Worm (Caenorhabditis elegans): ENCODE data around the gene Y46G5A.22.

The Y46G5A.22 gene

DNA sequence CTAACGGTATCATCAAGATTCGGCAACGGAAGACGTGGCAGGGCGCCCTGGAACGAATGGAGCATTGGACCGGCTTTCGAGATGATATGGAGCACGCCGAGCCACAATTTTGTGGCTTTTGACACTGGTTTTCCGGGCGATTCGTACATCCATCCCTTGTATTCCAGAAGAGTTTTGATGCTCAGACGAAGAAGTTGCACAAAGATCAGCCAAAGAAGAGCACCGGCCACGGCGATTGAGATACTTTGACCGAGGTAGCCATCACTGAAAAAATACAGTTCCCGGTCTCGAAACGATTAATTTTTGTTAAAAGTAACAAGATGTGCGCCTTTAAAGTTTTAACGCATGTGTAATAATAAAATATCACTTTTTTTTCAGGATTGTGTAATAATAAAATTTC is 23.2 kb downstream of the Y46G5A.22 start (continued):
- TF ChIP-seq B0261.1 (tag; optimal IDR thresholded peaks at IDR 0.05) (no peak), rcor-1 (GFP tag; IDR thresholded peaks at IDR 0.05) (no peak), Y53G8AR.9 (GFP tag; conservative IDR thresholded peaks at IDR 0.05) (peak; percentile 28; the same call in 1 of the 2 replicates), T07F8.4 (tag; optimal IDR thresholded peaks at IDR 0.05) (no peak), Y56A3A.18 (GFP tag; IDR thresholded peaks at IDR 0.05) (0 out of 2 replicates have a peak, but pooled peaks have one; percentile 45), F57C9.4 (tag; optimal IDR thresholded peaks at IDR 0.05) (peak; percentile 40), lsy-27 (tag; optimal IDR thresholded peaks at IDR 0.05; ENCODE audit: borderline replicate concordance, insufficient read depth) (no peak), Y79H2A.3 (GFP tag; conservative IDR thresholded peaks at IDR 0.05) (no peak), F39B2.1 (GFP tag; IDR thresholded peaks at IDR 0.05) (no peak), cebp-1 (GFP tag; IDR thresholded peaks at IDR 0.05) (no peak), cebp-1 (tag; optimal IDR thresholded peaks at IDR 0.05) (peak; percentile 39), snpc-1.1 (tag; optimal IDR thresholded peaks at IDR 0.05; ENCODE audit: insufficient read depth) (no peak), atf-7 (tag; optimal IDR thresholded peaks at IDR 0.05) (no peak), ztf-26 (tag; optimal IDR thresholded peaks at IDR 0.05) (peak; percentile 16), Y95B8A.8 (GFP tag; IDR thresholded peaks at IDR 0.05) (no peak), ceh-58 (GFP tag; IDR thresholded peaks at IDR 0.05) (no peak), K12H6.12 (tag; optimal IDR thresholded peaks at IDR 0.05) (no peak)

DNA sequence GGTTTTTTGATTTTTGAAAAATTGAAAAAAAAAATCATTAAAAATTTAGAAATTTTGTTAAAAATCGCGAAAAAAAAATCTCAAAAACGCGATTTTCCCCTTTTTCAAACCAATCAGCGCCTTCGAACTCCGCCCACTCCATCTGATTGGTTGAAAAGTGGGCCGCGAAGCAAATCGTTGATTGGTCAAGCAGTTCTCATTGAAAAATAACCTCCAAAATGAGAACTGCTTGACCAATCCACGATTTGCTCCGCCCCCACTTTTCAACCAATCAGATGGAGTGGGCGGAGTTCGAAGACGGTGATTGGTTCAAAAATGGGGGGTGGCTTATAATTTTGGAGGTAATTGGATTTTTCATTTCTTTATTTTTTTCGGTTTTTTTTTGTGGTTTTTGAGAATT is 28.0 kb downstream of the Y46G5A.22 start:
- TF ChIP-seq hlh-26 (GFP tag; conservative IDR thresholded peaks at IDR 0.05), result no peak
- peak; percentile 70 for TF ChIP-seq nfyb-1 (GFP tag; IDR thresholded peaks at IDR 0.05)

DNA sequence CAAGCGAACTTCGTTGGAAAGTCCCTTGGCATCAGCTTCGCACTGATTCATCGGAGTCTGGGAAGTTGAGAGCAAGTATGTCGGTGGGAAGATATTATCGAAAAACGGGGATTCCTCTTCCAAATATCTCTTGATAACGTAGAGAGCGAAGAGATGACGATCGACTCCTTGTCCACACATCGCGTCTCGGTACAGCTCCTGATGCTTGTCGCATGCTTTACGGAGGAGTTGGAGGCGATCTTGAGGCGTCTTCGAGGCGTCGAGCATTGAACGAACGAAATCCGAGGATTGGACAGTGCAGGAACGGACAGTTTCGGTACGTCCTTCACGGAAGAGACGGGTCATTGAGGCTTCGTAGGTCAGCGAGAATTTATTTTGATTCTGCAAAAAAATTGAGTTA is 28.9 kb downstream of the Y46G5A.22 start:
- TF ChIP-seq dox-1 (GFP tag; IDR thresholded peaks at IDR 0.05) (0 out of 2 replicates have a peak, but pooled peaks have one; percentile 19), cebp-1 (GFP tag; IDR thresholded peaks at IDR 0.05) (no peak), cebp-1 (tag; optimal IDR thresholded peaks at IDR 0.05) (peak; percentile 8), lin-35 (GFP tag; optimal IDR thresholded peaks at IDR 0.05) (no peak), mxl-1 (tag; optimal IDR thresholded peaks at IDR 0.05) (no peak), sdz-38 (tag; optimal IDR thresholded peaks at IDR 0.05) (no peak), egl-44 (GFP tag; IDR thresholded peaks at IDR 0.05) (no peak), mcd-1 (GFP tag; IDR thresholded peaks at IDR 0.05) (0 out of 2 replicates have a peak, but pooled peaks have one; percentile 23), lir-1 (GFP tag; conservative IDR thresholded peaks at IDR 0.05) (no peak), ztf-25 (GFP tag; IDR thresholded peaks at IDR 0.05) (no peak), pbrm-1 (GFP tag; IDR thresholded peaks at IDR 0.05) (no peak), cebp-2 (GFP tag; IDR thresholded peaks at IDR 0.05) (0 out of 2 replicates have a peak, but pooled peaks have one; percentile 69), him-1 (tag; optimal IDR thresholded peaks at IDR 0.05) (no peak), ceh-91 (GFP tag; IDR thresholded peaks at IDR 0.05) (no peak), tbp1 (GFP tag; optimal IDR thresholded peaks at IDR 0.05) (no peak), nfyb-1 (GFP tag; IDR thresholded peaks at IDR 0.05) (peak; percentile 55; the same call in 1 of the 2 replicates), aptf-2 (GFP tag; conservative IDR thresholded peaks at IDR 0.05) (no peak), ama-1 (optimal IDR thresholded peaks at IDR 0.05) (no peak), ama-1 (GFP tag; optimal IDR thresholded peaks at IDR 0.05) (no peak), zfh-2 (GFP tag; conservative IDR thresholded peaks at IDR 0.05) (peak; percentile 57), B0336.3 (GFP tag; IDR thresholded peaks at IDR 0.05) (0 out of 2 replicates have a peak, but pooled peaks have one; percentile 32), nfya-1 (tag; optimal IDR thresholded peaks at IDR 0.05; ENCODE audit: borderline replicate concordance, insufficient read depth) (no peak)
